Worm (Caenorhabditis elegans) whole organism, L2 larva: Measurements from ENCODE around the gene R10E8.8.

Experiments
- R02D3.7 ChIP-seq: fragments of 150-350 bp; optimal IDR thresholded peaks from 2 replicates; lab custom pipeline; 2014; ENCODE audit warnings: missing biosample characterization, missing genetic modification characterization
- alr-1 ChIP-seq: fragments of 150-350 bp; optimal IDR thresholded peaks from 2 replicates; lab custom pipeline; 2014; ENCODE audit warnings: missing biosample characterization, missing genetic modification characterization
- ama-1 ChIP-seq: fragments of 150-350 bp; optimal IDR thresholded peaks from 2 replicates; lab custom pipeline; 2018; ENCODE audit warnings: inconsistent platforms
- ceh-82 ChIP-seq: fragments of 150-350 bp; optimal IDR thresholded peaks from 2 replicates; lab custom pipeline; 2014; ENCODE audit warnings: missing biosample characterization, missing genetic modification characterization
- elt-3 ChIP-seq: sonication (generic microtip); optimal IDR thresholded peaks from 2 replicates; lab custom pipeline; 2017; ENCODE audit warnings: missing biosample characterization, missing genetic modification characterization
- gmeb-1 ChIP-seq: fragments of 150-350 bp; optimal IDR thresholded peaks from 2 replicates; lab custom pipeline; 2014; ENCODE audit warnings: missing biosample characterization, missing genetic modification characterization
- nhr-11 ChIP-seq: fragments of 150-350 bp; optimal IDR thresholded peaks from 2 replicates; lab custom pipeline; 2014; ENCODE audit warnings: missing biosample characterization, missing genetic modification characterization
- nhr-12 ChIP-seq: fragments of 150-350 bp; optimal IDR thresholded peaks from 2 replicates; lab custom pipeline; 2014; ENCODE audit warnings: missing biosample characterization, missing genetic modification characterization
- nhr-237 ChIP-seq: fragments of 150-350 bp; optimal IDR thresholded peaks from 2 replicates; lab custom pipeline; 2014; ENCODE audit warnings: missing biosample characterization, missing genetic modification characterization
- peb-1 ChIP-seq: fragments of 150-350 bp; optimal IDR thresholded peaks from 2 replicates; lab custom pipeline; 2014; ENCODE audit warnings: missing biosample characterization, missing genetic modification characterization
- sma-3 ChIP-seq: sonication (generic microtip); optimal IDR thresholded peaks from 2 replicates; lab custom pipeline; 2016; ENCODE audit warnings: missing genetic modification reagents, missing genetic modification characterization, missing compliant biosample characterization
- unc-62 ChIP-seq: fragments of 150-350 bp; optimal IDR thresholded peaks from 2 replicates; lab custom pipeline; 2014; ENCODE audit warnings: missing biosample characterization, missing genetic modification reagents, missing genetic modification characterization

The R10E8.8 gene

DNA sequence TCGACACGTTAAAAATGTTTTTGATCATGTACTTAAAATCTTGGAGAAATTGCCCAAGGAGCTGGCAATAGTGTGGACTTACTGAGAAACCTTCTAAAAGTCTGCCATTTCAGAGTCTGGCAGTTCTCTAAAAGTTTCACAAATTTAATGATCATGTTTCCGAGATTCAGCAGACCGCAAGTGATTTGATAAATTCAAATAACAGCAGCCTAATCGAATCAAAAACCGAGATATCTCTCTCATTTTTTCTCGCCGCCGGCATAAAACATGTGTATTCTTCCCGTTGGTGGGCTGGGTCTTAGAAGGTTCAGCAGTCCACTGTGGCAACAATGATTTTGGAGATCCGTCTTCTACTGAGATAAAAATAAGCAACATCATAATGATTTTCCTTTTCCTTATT, 52.3 kb downstream of the R10E8.8 start, which contains the start of gene clec-246:
clec-246 (plus strand) TSS at position 301 of the 400 bp plus-strand sequence.
- TF ChIP-seq ceh-82 (tag; lab: Kevin White, UChicago): no peak
- no peak for TF ChIP-seq R02D3.7
- no peak for TF ChIP-seq ama-1
- TF ChIP-seq nhr-11: no peak
- no peak for TF ChIP-seq sma-3 (GFP tag; lab: Kevin White, UChicago)

DNA sequence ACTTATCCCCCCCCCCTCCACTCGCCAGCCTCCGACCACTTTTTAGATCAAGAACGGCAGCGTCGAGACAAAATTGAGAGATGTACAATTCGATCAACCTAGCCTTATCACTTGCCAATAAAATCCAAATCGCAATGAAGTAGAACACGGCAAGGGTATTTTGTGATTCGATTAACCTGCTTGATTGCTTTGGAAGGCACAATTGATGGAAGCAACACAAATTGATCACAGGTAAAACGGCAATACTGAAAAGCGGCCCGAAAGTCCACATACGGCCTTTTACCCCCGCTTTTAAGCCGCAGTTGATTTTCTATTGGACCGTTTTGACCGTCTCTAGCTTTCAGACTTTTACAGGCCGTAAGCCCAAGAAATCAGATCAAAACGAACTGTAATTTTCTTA, 53.1 kb downstream of the R10E8.8 start, which contains the start of gene clec-245:
clec-245 (minus strand) TSS at position 101 of the 400 bp plus-strand sequence.
- TF ChIP-seq unc-62: no peak
- no peak for TF ChIP-seq elt-3 (tag; lab: Kevin White, UChicago)
- TF ChIP-seq nhr-12 (tag; lab: Kevin White, UChicago): no peak
- TF ChIP-seq alr-1: no peak
- TF ChIP-seq gmeb-1 (tag; lab: Kevin White, UChicago): no peak
- TF ChIP-seq peb-1: no peak
- TF ChIP-seq nhr-237 (tag; lab: Kevin White, UChicago): no peak
